Worm (Caenorhabditis elegans) whole organism, L4 larva: ENCODE results near the gene srsx-28.

ENCODE experiments used
- F44E2.7 ChIP-seq: fragments of 200-800 bp; sonication (Bioruptor generic); IDR thresholded peaks from 2 replicates; pipeline ENCODE4 v2.1.2; 2022; ENCODE audit warnings: missing genetic modification characterization, missing compliant biosample characterization
- R02D3.7 ChIP-seq: fragments of 150-350 bp; sonication (generic microtip); optimal IDR thresholded peaks from 3 replicates; lab custom pipeline; 2014; ENCODE audit warnings: missing biosample characterization, missing genetic modification characterization
- aly-2 ChIP-seq: sonication (generic microtip); optimal IDR thresholded peaks from 2 replicates; lab custom pipeline; 2018; ENCODE audit warnings: missing biosample characterization, missing genetic modification characterization
- ceh-32 ChIP-seq: sonication (generic microtip); optimal IDR thresholded peaks from 2 replicates; lab custom pipeline; 2016; ENCODE audit warnings: mild to moderate bottlenecking, missing genetic modification characterization, missing compliant biosample characterization; ENCODE audit not compliant: poor library complexity
- fkh-10 ChIP-seq: fragments of 150-350 bp; optimal IDR thresholded peaks from 2 replicates; lab custom pipeline; 2014; ENCODE audit warnings: missing biosample characterization, missing genetic modification reagents, missing genetic modification characterization
- hlh-30 ChIP-seq: sonication (generic microtip); optimal IDR thresholded peaks from 2 replicates; lab custom pipeline; 2017; ENCODE audit warnings: antibody characterized with exemption, mild to moderate bottlenecking, missing genetic modification characterization, missing compliant biosample characterization; ENCODE audit not compliant: insufficient read depth
- nhr-11 ChIP-seq: fragments of 150-350 bp; optimal IDR thresholded peaks from 2 replicates; lab custom pipeline; 2014; ENCODE audit warnings: missing biosample characterization, missing genetic modification characterization
- nhr-237 ChIP-seq: sonication (generic microtip); optimal IDR thresholded peaks from 2 replicates; lab custom pipeline; 2017; ENCODE audit warnings: missing biosample characterization, missing genetic modification characterization
- nhr-41 ChIP-seq: fragments of 200-800 bp; sonication (Bioruptor generic); IDR thresholded peaks from 2 replicates; pipeline ENCODE4 v1.3.6; 2022; ENCODE audit warnings: missing genetic modification reagents, missing genetic modification characterization, missing compliant biosample characterization
- sdz-12 ChIP-seq: fragments of 200-800 bp; sonication (Bioruptor generic); optimal IDR thresholded peaks from 2 replicates; lab custom pipeline; 2018; ENCODE audit warnings: mild to moderate bottlenecking, missing genetic modification characterization, missing compliant biosample characterization

DNA sequence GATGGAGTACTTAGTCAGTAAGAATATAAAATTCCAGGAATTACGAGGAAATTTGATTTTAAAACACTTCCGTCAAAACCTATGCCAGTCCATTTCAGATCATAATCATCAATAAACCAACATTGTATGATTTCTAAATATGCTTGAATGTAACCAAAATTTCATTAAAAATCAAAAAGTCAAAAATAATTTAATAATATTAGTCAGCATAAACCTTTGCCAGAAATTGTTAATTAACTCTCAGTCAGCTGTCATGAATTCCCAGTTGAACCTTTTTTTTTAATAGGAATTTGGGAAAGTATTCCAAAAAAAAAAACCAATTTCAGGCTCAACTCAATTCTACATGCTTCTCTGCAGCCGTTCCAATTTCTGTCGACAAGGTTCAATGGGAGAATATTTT is 4.0 kb upstream of the srsx-28 start, which contains the start of gene srsx-26:
- TF ChIP-seq sdz-12 (GFP tag; lab: Kevin White, UChicago) (no peak), aly-2 (tag; lab: Kevin White, UChicago) (no peak), fkh-10 (GFP tag; lab: Kevin White, UChicago) (no peak), nhr-41 (GFP tag; lab: Robert Waterston, UW) (no peak), F44E2.7 (GFP tag; lab: Robert Waterston, UW) (no peak), ceh-32 (tag; lab: Kevin White, UChicago) (no peak), hlh-30 (tag; lab: Kevin White, UChicago) (no peak), R02D3.7 (tag; lab: Kevin White, UChicago) (no peak), nhr-11 (no peak), nhr-237 (no peak)
